Fruit fly (Drosophila melanogaster) whole organism, wandering third instar larva: Measurements from ENCODE around the gene Tg.

Experiments used
- CrebA ChIP-seq: fragments of 200-800 bp; sonication (Bioruptor generic); optimal IDR thresholded peaks from 2 replicates; lab custom pipeline; 2016; ENCODE audit warnings: missing biosample characterization, mild to moderate bottlenecking, missing genetic modification characterization, borderline replicate concordance
- Myc ChIP-seq: fragments of >200 bp; optimal IDR thresholded peaks from 2 replicates; lab custom pipeline; 2017
- woc ChIP-seq: sonication (Bioruptor generic); optimal IDR thresholded peaks from 2 replicates; lab custom pipeline; 2016; ENCODE audit warnings: missing biosample characterization, mild to moderate bottlenecking, missing genetic modification characterization

DNA sequence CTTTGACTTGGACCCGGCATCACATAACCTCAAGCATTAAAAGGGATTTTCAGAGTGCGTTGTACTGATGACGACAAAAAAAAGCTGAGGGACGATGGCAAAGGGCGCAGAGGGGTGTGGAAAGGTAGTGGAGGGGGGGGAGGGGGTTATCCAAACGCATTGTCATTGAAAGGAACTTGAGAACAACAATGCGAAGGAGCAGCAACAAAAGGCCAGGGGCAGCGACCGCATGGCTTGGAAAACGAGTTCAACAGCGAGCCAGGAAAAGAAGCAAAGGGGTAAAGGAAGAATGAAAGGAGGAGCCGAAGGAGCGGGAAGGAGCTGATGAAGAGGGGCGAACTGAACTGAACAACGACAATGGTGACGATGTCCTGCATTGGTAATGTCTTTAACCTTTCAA lies 49.0 kb upstream of the Tg start:
- TF ChIP-seq woc (GFP tag; lab: Kevin White, UChicago) (no peak), Myc (lab: Kevin White, UChicago) (no peak), CrebA (GFP tag; lab: Kevin White, UChicago) (no peak)
